Worm (Caenorhabditis elegans) whole organism, mixed stage, embryonic: ENCODE data around the gene coa-3.

Source experiments
- blmp-1 ChIP-seq: fragments of 150-350 bp; optimal IDR thresholded peaks from 2 replicates; lab custom pipeline; 2014; ENCODE audit warnings: missing biosample characterization, missing genetic modification characterization
- ces-1 ChIP-seq: fragments of 150-350 bp; optimal IDR thresholded peaks from 2 replicates; lab custom pipeline; 2014; ENCODE audit warnings: missing biosample characterization, missing genetic modification reagents, missing genetic modification characterization
- elt-1 ChIP-seq: sonication (generic microtip); optimal IDR thresholded peaks from 2 replicates; lab custom pipeline; 2017; ENCODE audit warnings: missing genetic modification characterization, mild to moderate bottlenecking, missing compliant biosample characterization, antibody characterized with exemption, moderate library complexity, borderline replicate concordance; ENCODE audit not compliant: insufficient read depth
- elt-3 ChIP-seq: fragments of 150-350 bp; optimal IDR thresholded peaks from 2 replicates; lab custom pipeline; 2014; ENCODE audit warnings: missing biosample characterization, missing genetic modification characterization
- ham-2 ChIP-seq: fragments of 200-800 bp; sonication (Bioruptor generic); optimal IDR thresholded peaks from 2 replicates; lab custom pipeline; 2018; ENCODE audit warnings: mild to moderate bottlenecking, missing genetic modification characterization, missing compliant biosample characterization
- lin-13 ChIP-seq: fragments of 150-350 bp; optimal IDR thresholded peaks from 2 replicates; lab custom pipeline; 2014; ENCODE audit warnings: missing biosample characterization, missing genetic modification characterization
- mep-1 ChIP-seq: fragments of 150-350 bp; optimal IDR thresholded peaks from 2 replicates; lab custom pipeline; 2017; ENCODE audit warnings: missing biosample characterization, missing genetic modification reagents, missing genetic modification characterization, inconsistent platforms
- nhr-76 ChIP-seq: sonication (generic microtip); optimal IDR thresholded peaks from 2 replicates; lab custom pipeline; 2017; ENCODE audit warnings: missing biosample characterization, missing genetic modification characterization
- pha-4 ChIP-seq: fragments of 150-350 bp; optimal IDR thresholded peaks from 2 replicates; lab custom pipeline; 2018; ENCODE audit warnings: missing biosample characterization, missing genetic modification reagents, missing genetic modification characterization
- unc-39 ChIP-seq: fragments of 150-350 bp; optimal IDR thresholded peaks from 2 replicates; lab custom pipeline; 2014; ENCODE audit warnings: missing biosample characterization, missing genetic modification characterization
- unc-62 ChIP-seq: fragments of 150-350 bp; optimal IDR thresholded peaks from 2 replicates; lab custom pipeline; 2014; ENCODE audit warnings: missing biosample characterization, missing genetic modification reagents, missing genetic modification characterization
- ztf-11 ChIP-seq: fragments of 150-350 bp; optimal IDR thresholded peaks from 2 replicates; lab custom pipeline; 2014; ENCODE audit warnings: missing biosample characterization, missing genetic modification characterization

- TF ChIP-seq lin-13 (tag; lab: Kevin White, UChicago) = no peak
- no peak for TF ChIP-seq ces-1
- TF ChIP-seq elt-3 = no peak
- no peak for TF ChIP-seq unc-62 (GFP tag; lab: Kevin White, UChicago)
- TF ChIP-seq elt-1 = no peak
- TF ChIP-seq mep-1 (tag; lab: Kevin White, UChicago) = no peak
- TF ChIP-seq pha-4 = no peak
- no peak for TF ChIP-seq blmp-1 (tag; lab: Kevin White, UChicago)
- no peak for TF ChIP-seq unc-39 (tag; lab: Kevin White, UChicago)
- TF ChIP-seq nhr-76 (tag; lab: Kevin White, UChicago) = no peak
- no peak for TF ChIP-seq ham-2 (GFP tag; lab: Kevin White, UChicago)
- no peak for TF ChIP-seq ztf-11 (tag; lab: Kevin White, UChicago)
Measured at ce11 chrII:4599838-4600237, 2.6 kb downstream of the coa-3 start.
